ENCODE assay signal across 4 worm cellular contexts in genomic region chrIII:8425076-8425475, ce11.
TF ChIP-seq lines count a peak whose summit lies in the region.

No protein-coding gene starts in this region.

TF ChIP-seq in whole organism, L2 larva, 48 proteins besides CTCF, POLR2A, EP300 and RAD21 (continues in another document):
- TF ChIP-seq lsy-2 (tag; optimal IDR thresholded peaks at IDR 0.05; lab: Kevin White, UChicago) (peak; percentile 53 to 83), fos-1 (tag; optimal IDR thresholded peaks at IDR 0.05; lab: Kevin White, UChicago) (peak; percentile 59), nhr-21 (tag; optimal IDR thresholded peaks at IDR 0.05; lab: Kevin White, UChicago) (peak; percentile 49), elt-3 (tag; optimal IDR thresholded peaks at IDR 0.05; lab: Kevin White, UChicago) (no peak), F13H6.1 (tag; optimal IDR thresholded peaks at IDR 0.05; lab: Kevin White, UChicago) (peak; percentile 76), peb-1 (tag; optimal IDR thresholded peaks at IDR 0.05; lab: Kevin White, UChicago) (no peak), nhr-12 (tag; optimal IDR thresholded peaks at IDR 0.05; lab: Kevin White, UChicago) (no peak), ceh-16 (tag; optimal IDR thresholded peaks at IDR 0.05; lab: Kevin White, UChicago) (no peak), nhr-25 (tag; optimal IDR thresholded peaks at IDR 0.05; lab: Kevin White, UChicago) (peak; percentile 74), mab-5 (tag; optimal IDR thresholded peaks at IDR 0.05; lab: Kevin White, UChicago) (no peak), zag-1 (tag; optimal IDR thresholded peaks at IDR 0.05; lab: Kevin White, UChicago) (no peak), gmeb-1 (tag; optimal IDR thresholded peaks at IDR 0.05; lab: Kevin White, UChicago) (peak; percentile 60), Y55F3AM.14 (GFP tag; optimal IDR thresholded peaks at IDR 0.05; lab: Kevin White, UChicago) (no peak), dmd-4 (tag; optimal IDR thresholded peaks at IDR 0.05; lab: Kevin White, UChicago) (no peak), sem-4 (tag; optimal IDR thresholded peaks at IDR 0.05; lab: Kevin White, UChicago) (no peak), C34F6.9 (tag; optimal IDR thresholded peaks at IDR 0.05; lab: Kevin White, UChicago) (peak; percentile 79), unc-55 (GFP tag; optimal IDR thresholded peaks at IDR 0.05; lab: Kevin White, UChicago) (peak; percentile 56), nhr-23 (tag; optimal IDR thresholded peaks at IDR 0.05; lab: Kevin White, UChicago) (no peak), alr-1 (tag; optimal IDR thresholded peaks at IDR 0.05; lab: Kevin White, UChicago) (no peak), ama-1 (optimal IDR thresholded peaks at IDR 0.05; lab: Kevin White, UChicago) (no peak), nhr-129 (tag; optimal IDR thresholded peaks at IDR 0.05; lab: Kevin White, UChicago) (peak; percentile 82), skn-1 (tag; optimal IDR thresholded peaks at IDR 0.05; lab: Kevin White, UChicago) (peak; percentile 5), egl-27 (tag; optimal IDR thresholded peaks at IDR 0.05; lab: Kevin White, UChicago) (no peak), crh-2 (tag; optimal IDR thresholded peaks at IDR 0.05; lab: Kevin White, UChicago) (peak; percentile 93)

TF ChIP-seq in whole organism, L4 larva, 104 proteins besides CTCF, POLR2A, EP300 and RAD21 (continues in another document):
- peak; percentile 69 for TF ChIP-seq mxl-3 (GFP tag; optimal IDR thresholded peaks at IDR 0.05; lab: Kevin White, UChicago)
- no peak for TF ChIP-seq ceh-62 (tag; optimal IDR thresholded peaks at IDR 0.05; lab: Kevin White, UChicago)
- no peak for TF ChIP-seq R02D3.7 (tag; optimal IDR thresholded peaks at IDR 0.05; lab: Kevin White, UChicago)
- TF ChIP-seq rbr-2 (tag; optimal IDR thresholded peaks at IDR 0.05; lab: Kevin White, UChicago), result peak; percentile 77
- TF ChIP-seq nhr-41 (GFP tag; IDR thresholded peaks at IDR 0.05; lab: Robert Waterston, UW), result 0 out of 2 replicates have a peak, but pooled peaks have one; percentile 37
- TF ChIP-seq set-16 (GFP tag; IDR thresholded peaks at IDR 0.05; lab: Robert Waterston, UW), result peak; percentile 42; the same call in 1 of the 2 replicates
- no peak for TF ChIP-seq zip-11 (GFP tag; IDR thresholded peaks at IDR 0.05; lab: Robert Waterston, UW)
- TF ChIP-seq aha-1 (tag; lab: Kevin White, UChicago), result peak; percentile 97
- no peak for TF ChIP-seq ztf-7 (tag; optimal IDR thresholded peaks at IDR 0.05; lab: Kevin White, UChicago)
- peak; percentile 79 for TF ChIP-seq mes-2 (tag; optimal IDR thresholded peaks at IDR 0.05; lab: Kevin White, UChicago; ENCODE audit: poor library complexity, severe bottlenecking)
- TF ChIP-seq pha-4 (GFP tag; IDR thresholded peaks at IDR 0.05; lab: Robert Waterston, UW), result peak; percentile 58
- TF ChIP-seq pha-4 (tag; optimal IDR thresholded peaks at IDR 0.05; lab: Kevin White, UChicago), result no peak
- TF ChIP-seq lim-7 (GFP tag; IDR thresholded peaks at IDR 0.05; lab: Robert Waterston, UW), result peak; percentile 49; the same call in 1 of the 2 replicates
- peak; percentile 61 for TF ChIP-seq spr-1 (tag; optimal IDR thresholded peaks at IDR 0.05; lab: Kevin White, UChicago)
- TF ChIP-seq hmg-1.1 (GFP tag; IDR thresholded peaks at IDR 0.05; lab: Robert Waterston, UW), result peak; percentile 71; the same call in 1 of the 2 replicates
- peak; percentile 64 for TF ChIP-seq T26A8.4 (GFP tag; IDR thresholded peaks at IDR 0.05; lab: Robert Waterston, UW)
- peak; percentile 90 for TF ChIP-seq dve-1 (tag; optimal IDR thresholded peaks at IDR 0.05; lab: Kevin White, UChicago; ENCODE audit: insufficient read depth)
- no peak for TF ChIP-seq ceh-44 (GFP tag; IDR thresholded peaks at IDR 0.05; lab: Robert Waterston, UW)
- peak; percentile 38; the same call in 1 of the 2 replicates for TF ChIP-seq lin-38 (GFP tag; IDR thresholded peaks at IDR 0.05; lab: Robert Waterston, UW)
- TF ChIP-seq arid-1 (GFP tag; conservative IDR thresholded peaks at IDR 0.05; lab: Robert Waterston, UW), result peak; percentile 38; the same call in 1 of the 2 replicates
- peak; percentile 76 for TF ChIP-seq egl-43 (GFP tag; IDR thresholded peaks at IDR 0.05; lab: Robert Waterston, UW)
- no peak for TF ChIP-seq D1046.2 (GFP tag; IDR thresholded peaks at IDR 0.05; lab: Robert Waterston, UW)
- no peak for TF ChIP-seq ces-1 (GFP tag; optimal IDR thresholded peaks at IDR 0.05; lab: Kevin White, UChicago)

TF ChIP-seq in whole organism, late embryonic, 69 proteins besides CTCF, POLR2A, EP300 and RAD21 (continues in another document):
- TF ChIP-seq pros-1 (tag; optimal IDR thresholded peaks at IDR 0.05; lab: Kevin White, UChicago) (peak; percentile 10), zip-5 (tag; optimal IDR thresholded peaks at IDR 0.05; lab: Kevin White, UChicago) (no peak), sox-2 (GFP tag; IDR thresholded peaks at IDR 0.05; lab: Robert Waterston, UW) (no peak), hlh-13 (GFP tag; optimal IDR thresholded peaks at IDR 0.05; lab: Kevin White, UChicago) (no peak), npax-4 (tag; optimal IDR thresholded peaks at IDR 0.05; lab: Kevin White, UChicago) (no peak), odd-2 (tag; optimal IDR thresholded peaks at IDR 0.05; lab: Kevin White, UChicago) (no peak), ceh-34 (tag; optimal IDR thresholded peaks at IDR 0.05; lab: Kevin White, UChicago) (peak; percentile 46), pqm-1 (tag; optimal IDR thresholded peaks at IDR 0.05; lab: Kevin White, UChicago) (no peak), madf-2 (tag; optimal IDR thresholded peaks at IDR 0.05; lab: Kevin White, UChicago) (no peak), sdc-2 (tag; optimal IDR thresholded peaks at IDR 0.05; lab: Kevin White, UChicago) (peak; percentile 16), ref-2 (tag; optimal IDR thresholded peaks at IDR 0.05; lab: Kevin White, UChicago) (peak; percentile 58), hlh-6 (tag; optimal IDR thresholded peaks at IDR 0.05; lab: Kevin White, UChicago) (peak; percentile 42), ahr-1 (tag; optimal IDR thresholded peaks at IDR 0.05; lab: Kevin White, UChicago) (no peak), K09A11.1 (tag; optimal IDR thresholded peaks at IDR 0.05; lab: Kevin White, UChicago; ENCODE audit: insufficient read depth) (no peak), ceh-14 (tag; optimal IDR thresholded peaks at IDR 0.05; lab: Kevin White, UChicago) (no peak), eyg-1 (tag; optimal IDR thresholded peaks at IDR 0.05; lab: Kevin White, UChicago) (no peak), unc-55 (GFP tag; optimal IDR thresholded peaks at IDR 0.05; lab: Kevin White, UChicago) (peak; percentile 40), ceh-9 (tag; optimal IDR thresholded peaks at IDR 0.05; lab: Kevin White, UChicago) (no peak), ama-1 (optimal IDR thresholded peaks at IDR 0.05; lab: Kevin White, UChicago) (no peak), tbx-2 (tag; optimal IDR thresholded peaks at IDR 0.05; lab: Kevin White, UChicago) (peak; percentile 69), tbx-7 (tag; optimal IDR thresholded peaks at IDR 0.05; lab: Kevin White, UChicago) (no peak), K02D7.2 (tag; optimal IDR thresholded peaks at IDR 0.05; lab: Kevin White, UChicago) (no peak), unc-3 (GFP tag; conservative IDR thresholded peaks at IDR 0.05; lab: Robert Waterston, UW) (no peak), unc-3 (tag; optimal IDR thresholded peaks at IDR 0.05; lab: Kevin White, UChicago) (no peak), elt-2 (tag; optimal IDR thresholded peaks at IDR 0.05; lab: Kevin White, UChicago) (peak; percentile 51), ceh-45 (GFP tag; IDR thresholded peaks at IDR 0.05; lab: Robert Waterston, UW) (no peak), lim-6 (tag; optimal IDR thresholded peaks at IDR 0.05; lab: Kevin White, UChicago) (no peak)

TF ChIP-seq in whole organism, mixed stage, embryonic, 35 proteins besides CTCF, POLR2A, EP300 and RAD21:
- TF ChIP-seq ceh-83 (GFP tag; optimal IDR thresholded peaks at IDR 0.05; lab: Kevin White, UChicago) (no peak), pha-4 (tag; optimal IDR thresholded peaks at IDR 0.05; lab: Kevin White, UChicago) (peak; percentile 21), ham-2 (GFP tag; optimal IDR thresholded peaks at IDR 0.05; lab: Kevin White, UChicago) (peak; percentile 57), nhr-28 (tag; optimal IDR thresholded peaks at IDR 0.05; lab: Kevin White, UChicago) (no peak), nhr-2 (tag; optimal IDR thresholded peaks at IDR 0.05; lab: Kevin White, UChicago) (peak; percentile 1), ces-1 (GFP tag; optimal IDR thresholded peaks at IDR 0.05; lab: Kevin White, UChicago) (peak; percentile 23), bed-3 (GFP tag; optimal IDR thresholded peaks at IDR 0.05; lab: Kevin White, UChicago) (no peak), unc-120 (tag; optimal IDR thresholded peaks at IDR 0.05; lab: Kevin White, UChicago; ENCODE audit: poor library complexity, severe bottlenecking) (peak; percentile 19), M03D4.4 (tag; optimal IDR thresholded peaks at IDR 0.05; lab: Kevin White, UChicago) (no peak), drap-1 (GFP tag; optimal IDR thresholded peaks at IDR 0.05; lab: Kevin White, UChicago) (peak; percentile 49), mls-2 (tag; optimal IDR thresholded peaks at IDR 0.05; lab: Kevin White, UChicago) (peak; percentile 53), nhr-76 (tag; optimal IDR thresholded peaks at IDR 0.05; lab: Kevin White, UChicago) (no peak), ceh-39 (tag; optimal IDR thresholded peaks at IDR 0.05; lab: Kevin White, UChicago) (no peak), cnd-1 (tag; optimal IDR thresholded peaks at IDR 0.05; lab: Kevin White, UChicago) (peak; percentile 50), sptf-1 (tag; optimal IDR thresholded peaks at IDR 0.05; lab: Kevin White, UChicago) (peak; percentile 9), ztf-11 (tag; optimal IDR thresholded peaks at IDR 0.05; lab: Kevin White, UChicago) (no peak), zip-8 (tag; optimal IDR thresholded peaks at IDR 0.05; lab: Kevin White, UChicago) (no peak), elt-3 (tag; optimal IDR thresholded peaks at IDR 0.05; lab: Kevin White, UChicago) (no peak), elt-1 (tag; optimal IDR thresholded peaks at IDR 0.05; lab: Kevin White, UChicago; ENCODE audit: borderline replicate concordance, insufficient read depth) (no peak), unc-62 (GFP tag; optimal IDR thresholded peaks at IDR 0.05; lab: Kevin White, UChicago) (peak; percentile 48), mep-1 (tag; optimal IDR thresholded peaks at IDR 0.05; lab: Kevin White, UChicago) (peak; percentile 36), hlh-1 (tag; optimal IDR thresholded peaks at IDR 0.05; lab: Kevin White, UChicago) (peak; percentile 22), lsy-2 (tag; optimal IDR thresholded peaks at IDR 0.05; lab: Kevin White, UChicago) (peak; percentile 29)
